Worm (Caenorhabditis elegans): ENCODE measurements around the gene atfs-1.

DNA sequence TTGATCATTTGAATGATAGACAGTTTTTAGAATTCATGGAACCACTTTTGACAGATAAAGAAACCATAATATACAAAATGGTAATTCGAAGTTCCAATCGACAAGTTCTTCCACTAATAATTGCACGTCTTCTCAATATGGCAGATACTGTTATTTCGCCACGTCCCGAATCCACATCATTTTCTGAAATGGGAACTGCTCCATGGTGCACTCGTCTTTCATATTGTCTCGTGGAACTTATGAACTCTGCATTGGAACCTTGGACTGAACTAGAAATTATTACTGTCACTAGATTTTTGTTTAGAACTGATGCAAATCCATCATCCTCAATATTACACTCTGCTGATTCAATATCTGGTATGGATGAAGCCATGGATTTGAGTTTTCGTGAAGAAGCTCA is 6.4 kb upstream of the atfs-1 start:
- TF ChIP-seq nhr-237 (tag; optimal IDR thresholded peaks at IDR 0.05) (no peak), ztf-11 (tag; optimal IDR thresholded peaks at IDR 0.05) (no peak), unc-120 (tag; optimal IDR thresholded peaks at IDR 0.05; ENCODE audit: poor library complexity, severe bottlenecking) (no peak), lin-13 (tag; optimal IDR thresholded peaks at IDR 0.05) (no peak), pha-4 (tag; optimal IDR thresholded peaks at IDR 0.05) (no peak), ceh-83 (GFP tag; optimal IDR thresholded peaks at IDR 0.05) (no peak), nhr-76 (tag; optimal IDR thresholded peaks at IDR 0.05) (no peak), blmp-1 (tag; optimal IDR thresholded peaks at IDR 0.05) (no peak), snpc-4 (tag; optimal IDR thresholded peaks at IDR 0.05) (no peak), lsy-2 (tag; optimal IDR thresholded peaks at IDR 0.05) (no peak), nhr-12 (tag; optimal IDR thresholded peaks at IDR 0.05) (no peak), nhr-28 (tag; optimal IDR thresholded peaks at IDR 0.05) (no peak)

All from whole organism, mixed stage, embryonic.